Comparison of ENCODE assay signal across 1 fruit fly cellular context in genomic region chr3L:21027657-21028255, dm6.
TF ChIP-seq lines count a peak whose summit lies in the region.

Gene Pdss2 (plus strand): TSS chr3L:21027915.

TF ChIP-seq in whole organism, embryonic, 481 proteins besides CTCF, POLR2A, EP300 and RAD21 (continued from another document and continues in another):
- TF ChIP-seq Bdp1 (GFP tag; optimal IDR thresholded peaks at IDR 0.05; lab: Kevin White, UChicago) (peak; percentile 41), CG1603 (tag; optimal IDR thresholded peaks at IDR 0.05; lab: Kevin White, UChicago) (peak; percentile 59), cwo (GFP tag; optimal IDR thresholded peaks at IDR 0.05; lab: Kevin White, UChicago) (peak; percentile 32), luna (GFP tag; optimal IDR thresholded peaks at IDR 0.05; lab: Kevin White, UChicago) (peak; percentile 59), ase (GFP tag; IDR thresholded peaks at IDR 0.05; lab: Robert Waterston, UW) (peak; percentile 78), CG3838 (GFP tag; optimal IDR thresholded peaks at IDR 0.05; lab: Kevin White, UChicago) (peak; percentile 25), Hr3 (GFP tag; optimal IDR thresholded peaks at IDR 0.05; lab: Kevin White, UChicago) (peak; percentile 75), prd (optimal IDR thresholded peaks at IDR 0.05; lab: Kevin White, UChicago) (no peak), prd (GFP tag; IDR thresholded peaks at IDR 0.05; lab: Robert Waterston, UW) (peak; percentile 87), chn (GFP tag; optimal IDR thresholded peaks at IDR 0.05; lab: Kevin White, UChicago) (peak; percentile 91), stwl (tag; optimal IDR thresholded peaks at IDR 0.05; lab: Kevin White, UChicago) (peak; percentile 17), amos (GFP tag; IDR thresholded peaks at IDR 0.05; lab: Robert Waterston, UW; ENCODE audit: partially characterized antibody) (peak; percentile 76), Taf1 (GFP tag; IDR thresholded peaks at IDR 0.05; lab: Robert Waterston, UW) (peak; percentile 41; the same call in 1 of the 2 replicates), CG17829 (tag; optimal IDR thresholded peaks at IDR 0.05; lab: Kevin White, UChicago) (peak; percentile 71), CG8765 (GFP tag; IDR thresholded peaks at IDR 0.05; lab: Robert Waterston, UW) (peak; percentile 66; the same call in 1 of the 2 replicates), CG3281 (GFP tag; optimal IDR thresholded peaks at IDR 0.05; lab: Kevin White, UChicago) (peak; percentile 57), CG1233 (GFP tag; optimal IDR thresholded peaks at IDR 0.05; lab: Kevin White, UChicago) (peak; percentile 29), CG12299 (tag; optimal IDR thresholded peaks at IDR 0.05; lab: Kevin White, UChicago) (no peak), CG2875 (GFP tag; optimal IDR thresholded peaks at IDR 0.05; lab: Kevin White, UChicago) (peak; percentile 2), chif (GFP tag; optimal IDR thresholded peaks at IDR 0.05; lab: Kevin White, UChicago) (peak in 1 of 2 experiments; percentile 65), vfl (GFP tag; optimal IDR thresholded peaks at IDR 0.05; lab: Kevin White, UChicago) (peak; percentile 61), CG2678 (tag; optimal IDR thresholded peaks at IDR 0.05; lab: Kevin White, UChicago) (peak; percentile 77), Doc3 (GFP tag; IDR thresholded peaks at IDR 0.05; lab: Robert Waterston, UW; ENCODE audit: partially characterized antibody) (peak; percentile 68), CG4404 (GFP tag; IDR thresholded peaks at IDR 0.05; lab: Robert Waterston, UW) (peak; percentile 70), Adf1 (GFP tag; IDR thresholded peaks at IDR 0.05; lab: Robert Waterston, UW) (peak; percentile 99), CG33213 (GFP tag; optimal IDR thresholded peaks at IDR 0.05; lab: Kevin White, UChicago) (peak; percentile 75), MTF-1 (GFP tag; optimal IDR thresholded peaks at IDR 0.05; lab: Kevin White, UChicago; ENCODE audit: borderline replicate concordance) (peak; percentile 72), CG1602 (GFP tag; optimal IDR thresholded peaks at IDR 0.05; lab: Kevin White, UChicago) (peak; percentile 68), CG30403 (GFP tag; optimal IDR thresholded peaks at IDR 0.05; lab: Kevin White, UChicago) (peak; percentile 88), CG4707 (GFP tag; optimal IDR thresholded peaks at IDR 0.05; lab: Kevin White, UChicago) (peak; percentile 4), CG13624 (GFP tag; optimal IDR thresholded peaks at IDR 0.05; lab: Kevin White, UChicago) (peak; percentile 62), CG7556 (GFP tag; optimal IDR thresholded peaks at IDR 0.05; lab: Kevin White, UChicago) (peak; percentile 60), CG18764 (GFP tag; optimal IDR thresholded peaks at IDR 0.05; lab: Kevin White, UChicago) (peak; percentile 47), CG30020 (tag; optimal IDR thresholded peaks at IDR 0.05; lab: Kevin White, UChicago) (peak; percentile 63), Kr (GFP tag; optimal IDR thresholded peaks at IDR 0.05; lab: Kevin White, UChicago) (no peak), cas (GFP tag; IDR thresholded peaks at IDR 0.05; lab: Robert Waterston, UW) (peak; percentile 46; the same call in 1 of the 2 replicates), tap (tag; optimal IDR thresholded peaks at IDR 0.05; lab: Kevin White, UChicago) (peak; percentile 32), Lim3 (GFP tag; IDR thresholded peaks at IDR 0.05; lab: Robert Waterston, UW) (no peak), Scr (GFP tag; IDR thresholded peaks at IDR 0.05; lab: Robert Waterston, UW; ENCODE audit: partially characterized antibody) (peak; percentile 74), da (GFP tag; optimal IDR thresholded peaks at IDR 0.05; lab: Kevin White, UChicago) (peak; percentile 9), dm (GFP tag; optimal IDR thresholded peaks at IDR 0.05; lab: Kevin White, UChicago) (peak; percentile 81), Nf-YC (tag; optimal IDR thresholded peaks at IDR 0.05; lab: Kevin White, UChicago) (peak; percentile 68), NC2β (GFP tag; optimal IDR thresholded peaks at IDR 0.05; lab: Kevin White, UChicago) (peak; percentile 41), Hand (GFP tag; optimal IDR thresholded peaks at IDR 0.05; lab: Kevin White, UChicago) (peak; percentile 23), ro (GFP tag; IDR thresholded peaks at IDR 0.05; lab: Robert Waterston, UW) (0 out of 2 replicates have a peak, but pooled peaks have one; percentile 28), Mrtf (GFP tag; IDR thresholded peaks at IDR 0.05; lab: Robert Waterston, UW) (no peak; the same call in 2 of the 3 replicates), CG3407 (GFP tag; optimal IDR thresholded peaks at IDR 0.05; lab: Kevin White, UChicago) (peak; percentile 23), NC2α (GFP tag; optimal IDR thresholded peaks at IDR 0.05; lab: Kevin White, UChicago) (no peak), CG17361 (GFP tag; IDR thresholded peaks at IDR 0.05; lab: Robert Waterston, UW) (peak; percentile 78), fd64A (GFP tag; optimal IDR thresholded peaks at IDR 0.05; lab: Kevin White, UChicago) (peak; percentile 37), ken (GFP tag; IDR thresholded peaks at IDR 0.05; lab: Robert Waterston, UW) (peak; percentile 86), Fer1 (GFP tag; optimal IDR thresholded peaks at IDR 0.05; lab: Kevin White, UChicago) (peak; percentile 47), CG15011 (GFP tag; optimal IDR thresholded peaks at IDR 0.05; lab: Kevin White, UChicago) (no peak), CG11456 (GFP tag; IDR thresholded peaks at IDR 0.05; lab: Robert Waterston, UW) (peak; percentile 90), CG10147 (GFP tag; optimal IDR thresholded peaks at IDR 0.05; lab: Kevin White, UChicago) (peak; percentile 55), CG4328 (GFP tag; optimal IDR thresholded peaks at IDR 0.05; lab: Kevin White, UChicago) (peak; percentile 53), crc (GFP tag; optimal IDR thresholded peaks at IDR 0.05; lab: Kevin White, UChicago) (no peak), Lpt (GFP tag; optimal IDR thresholded peaks at IDR 0.05; lab: Kevin White, UChicago) (no peak), bowl (GFP tag; IDR thresholded peaks at IDR 0.05; lab: Robert Waterston, UW) (0 out of 2 replicates have a peak, but pooled peaks have one; percentile 14), D (optimal IDR thresholded peaks at IDR 0.05; lab: Kevin White, UChicago) (no peak), D (GFP tag; optimal IDR thresholded peaks at IDR 0.05; lab: Kevin White, UChicago) (peak; percentile 1), CG6791 (GFP tag; IDR thresholded peaks at IDR 0.05; lab: Robert Waterston, UW; ENCODE audit: partially characterized antibody) (peak; percentile 78), Ssrp (tag; optimal IDR thresholded peaks at IDR 0.05; lab: Kevin White, UChicago) (peak; percentile 72), maf-S (GFP tag; optimal IDR thresholded peaks at IDR 0.05; lab: Kevin White, UChicago) (peak; percentile 70), pan (optimal IDR thresholded peaks at IDR 0.05; lab: Kevin White, UChicago) (no peak), pan (GFP tag; optimal IDR thresholded peaks at IDR 0.05 in 1 of 2, IDR thresholded peaks at IDR 0.05 in 1 of 2) (peak in 1 of 2 experiments; percentile 80), CG10209 (GFP tag; optimal IDR thresholded peaks at IDR 0.05; lab: Kevin White, UChicago) (peak; percentile 74), PHDP (tag; optimal IDR thresholded peaks at IDR 0.05; lab: Kevin White, UChicago) (peak; percentile 46), CG11398 (GFP tag; optimal IDR thresholded peaks at IDR 0.05; lab: Kevin White, UChicago) (peak; percentile 32), CG8359 (GFP tag; optimal IDR thresholded peaks at IDR 0.05; lab: Kevin White, UChicago; ENCODE audit: borderline replicate concordance) (no peak), row (GFP tag; IDR thresholded peaks at IDR 0.05; lab: Robert Waterston, UW) (peak; percentile 92), Side (GFP tag; optimal IDR thresholded peaks at IDR 0.05; lab: Kevin White, UChicago) (peak; percentile 57), ash1 (GFP tag; optimal IDR thresholded peaks at IDR 0.05; lab: Kevin White, UChicago) (peak; percentile 42), Aef1 (GFP tag; IDR thresholded peaks at IDR 0.05; lab: Robert Waterston, UW) (peak; percentile 78), fru (optimal IDR thresholded peaks at IDR 0.05; lab: Kevin White, UChicago) (no peak), Sry-δ (GFP tag; optimal IDR thresholded peaks at IDR 0.05; lab: Kevin White, UChicago) (peak; percentile 94), fd3F (GFP tag; optimal IDR thresholded peaks at IDR 0.05; lab: Kevin White, UChicago) (peak; percentile 61), MBD-R2 (GFP tag; IDR thresholded peaks at IDR 0.05; lab: Robert Waterston, UW) (peak; percentile 87), CG18599 (GFP tag; optimal IDR thresholded peaks at IDR 0.05; lab: Kevin White, UChicago) (peak; percentile 65), tna (GFP tag; IDR thresholded peaks at IDR 0.05; lab: Robert Waterston, UW; ENCODE audit: partially characterized antibody) (peak; percentile 35; the same call in 1 of the 2 replicates), Ets97D (GFP tag; optimal IDR thresholded peaks at IDR 0.05; lab: Kevin White, UChicago) (peak; percentile 61), ems (GFP tag; optimal IDR thresholded peaks at IDR 0.05; lab: Kevin White, UChicago) (peak; percentile 73), CG7357 (GFP tag; IDR thresholded peaks at IDR 0.05; lab: Robert Waterston, UW) (peak; percentile 61; the same call in 1 of the 3 replicates), CG32532 (GFP tag; IDR thresholded peaks at IDR 0.05; lab: Robert Waterston, UW) (peak; percentile 82), ssp (GFP tag; IDR thresholded peaks at IDR 0.05; lab: Robert Waterston, UW) (peak; percentile 77), Antp (GFP tag; optimal IDR thresholded peaks at IDR 0.05; lab: Kevin White, UChicago) (peak; percentile 65), pros (GFP tag; optimal IDR thresholded peaks at IDR 0.05; lab: Kevin White, UChicago) (peak; percentile 81), scrt (GFP tag; optimal IDR thresholded peaks at IDR 0.05; lab: Kevin White, UChicago) (peak; percentile 30), CG7963 (GFP tag; IDR thresholded peaks at IDR 0.05; lab: Robert Waterston, UW; ENCODE audit: partially characterized antibody) (0 out of 3 replicates have a peak, but pooled peaks have one; percentile 47), CG17612 (GFP tag; IDR thresholded peaks at IDR 0.05; lab: Robert Waterston, UW) (peak; percentile 50; the same call in 1 of the 2 replicates), CG6175 (GFP tag; IDR thresholded peaks at IDR 0.05; lab: Robert Waterston, UW) (peak; percentile 92), ato (GFP tag; IDR thresholded peaks at IDR 0.05; lab: Robert Waterston, UW; ENCODE audit: partially characterized antibody) (peak; percentile 45; the same call in 1 of the 2 replicates), bsh (GFP tag; optimal IDR thresholded peaks at IDR 0.05; lab: Kevin White, UChicago) (peak; percentile 31 to 51), CG18262 (tag; optimal IDR thresholded peaks at IDR 0.05; lab: Kevin White, UChicago) (peak; percentile 67), gcm (GFP tag; optimal IDR thresholded peaks at IDR 0.05; lab: Kevin White, UChicago) (no peak), Eip74EF (GFP tag; optimal IDR thresholded peaks at IDR 0.05; lab: Kevin White, UChicago) (peak in 1 of 2 experiments; percentile 47), fd96Cb (tag; optimal IDR thresholded peaks at IDR 0.05; lab: Kevin White, UChicago) (peak; percentile 54), CG4360 (GFP tag; IDR thresholded peaks at IDR 0.05; lab: Robert Waterston, UW) (no peak), sug (tag; optimal IDR thresholded peaks at IDR 0.05; lab: Kevin White, UChicago) (peak; percentile 91), sim (GFP tag; IDR thresholded peaks at IDR 0.05; lab: Robert Waterston, UW) (0 out of 2 replicates have a peak, but pooled peaks have one; percentile 49), nerfin-1 (tag; optimal IDR thresholded peaks at IDR 0.05; lab: Kevin White, UChicago) (peak; percentile 94), ap (GFP tag; IDR thresholded peaks at IDR 0.05; lab: Robert Waterston, UW) (peak; percentile 50), CG6272 (GFP tag; IDR thresholded peaks at IDR 0.05; lab: Robert Waterston, UW) (peak; percentile 85), Vsx1 (GFP tag; optimal IDR thresholded peaks at IDR 0.05; lab: Kevin White, UChicago) (peak; percentile 40), CG8924 (tag; optimal IDR thresholded peaks at IDR 0.05; lab: Kevin White, UChicago) (peak; percentile 60), CG14014 (GFP tag; IDR thresholded peaks at IDR 0.05; lab: Robert Waterston, UW) (peak; percentile 79), vnd (GFP tag; IDR thresholded peaks at IDR 0.05; lab: Robert Waterston, UW; ENCODE audit: partially characterized antibody) (peak; percentile 56), CG1529 (GFP tag; optimal IDR thresholded peaks at IDR 0.05; lab: Kevin White, UChicago) (peak; percentile 37), Jarid2 (GFP tag; optimal IDR thresholded peaks at IDR 0.05; lab: Kevin White, UChicago) (no peak), Meics (GFP tag; optimal IDR thresholded peaks at IDR 0.05; lab: Kevin White, UChicago) (peak; percentile 53), p53 (GFP tag; optimal IDR thresholded peaks at IDR 0.05; lab: Kevin White, UChicago) (peak; percentile 24), CoRest (tag; optimal IDR thresholded peaks at IDR 0.05; lab: Kevin White, UChicago) (peak; percentile 87), ERR (GFP tag; optimal IDR thresholded peaks at IDR 0.05; lab: Kevin White, UChicago) (peak; percentile 62), sr (GFP tag; IDR thresholded peaks at IDR 0.05; lab: Robert Waterston, UW) (peak; percentile 95), CG5245 (GFP tag; optimal IDR thresholded peaks at IDR 0.05; lab: Kevin White, UChicago) (peak; percentile 39), Poxn (GFP tag; IDR thresholded peaks at IDR 0.05; lab: Robert Waterston, UW) (peak; percentile 64; the same call in 1 of the 2 replicates), klu (GFP tag; IDR thresholded peaks at IDR 0.05; lab: Robert Waterston, UW) (peak; percentile 56; the same call in 1 of the 2 replicates), CG10565 (GFP tag; optimal IDR thresholded peaks at IDR 0.05; lab: Kevin White, UChicago) (no peak), h (optimal IDR thresholded peaks at IDR 0.05; lab: Kevin White, UChicago) (no peak), CG14860 (GFP tag; IDR thresholded peaks at IDR 0.05; lab: Robert Waterston, UW; ENCODE audit: partially characterized antibody) (peak; percentile 39; the same call in 2 of the 3 replicates), dimm (GFP tag; IDR thresholded peaks at IDR 0.05; lab: Robert Waterston, UW) (no peak), CG8290 (GFP tag; optimal IDR thresholded peaks at IDR 0.05; lab: Kevin White, UChicago) (peak; percentile 52), CG8290 (tag; optimal IDR thresholded peaks at IDR 0.05; lab: Kevin White, UChicago) (peak in 1 of 2 experiments; percentile 80), jigr1 (GFP tag; IDR thresholded peaks at IDR 0.05; lab: Robert Waterston, UW) (0 out of 3 replicates have a peak, but pooled peaks have one; percentile 37), CG16815 (GFP tag; optimal IDR thresholded peaks at IDR 0.05; lab: Kevin White, UChicago) (peak; percentile 55), CG14050 (GFP tag; IDR thresholded peaks at IDR 0.05; lab: Robert Waterston, UW) (peak; percentile 73)
